Worm (Caenorhabditis elegans) whole organism, L4 larva: ENCODE data around the gene Y69H2.17.

ENCODE experiments used
- D1046.2 ChIP-seq: fragments of 200-800 bp; sonication (Bioruptor generic); IDR thresholded peaks from 2 replicates; pipeline ENCODE4 v1.3.6; 2022; ENCODE audit warnings: missing genetic modification characterization, missing compliant biosample characterization
- F26F4.8 ChIP-seq: fragments of 200-800 bp; sonication (Bioruptor generic); conservative IDR thresholded peaks from 2 replicates; pipeline ENCODE4 v1.3.6; 2022; ENCODE audit warnings: missing genetic modification characterization, missing compliant biosample characterization
- F44E2.7 ChIP-seq: fragments of 200-800 bp; sonication (Bioruptor generic); IDR thresholded peaks from 2 replicates; pipeline ENCODE4 v2.1.2; 2022; ENCODE audit warnings: missing genetic modification characterization, missing compliant biosample characterization
- Y48G9A.11 ChIP-seq: fragments of 200-800 bp; sonication (Bioruptor generic); IDR thresholded peaks from 2 replicates; pipeline ENCODE4 v1.3.6; 2022; ENCODE audit warnings: missing genetic modification reagents, missing genetic modification characterization, missing compliant biosample characterization
- ZK546.5 ChIP-seq, 2 experiments: sonication (generic microtip); optimal IDR thresholded peaks; 2 replicates each; lab custom pipeline; 2017; ENCODE audit warnings: missing biosample characterization in 2 of 2, missing genetic modification characterization in 2 of 2
- aha-1 ChIP-seq: fragments of 150-350 bp; peaks from one replicate; lab custom pipeline; 2014; ENCODE audit warnings: missing biosample characterization, missing genetic modification characterization
- arid-1 ChIP-seq: fragments of 200-800 bp; sonication (Bioruptor generic); conservative IDR thresholded peaks from 2 replicates; pipeline ENCODE4 v1.3.6; 2022; ENCODE audit warnings: missing genetic modification reagents, missing genetic modification characterization, missing compliant biosample characterization
- ceh-28 ChIP-seq: fragments of 150-350 bp; optimal IDR thresholded peaks from 2 replicates; lab custom pipeline; 2014; ENCODE audit warnings: missing biosample characterization, missing genetic modification reagents, missing genetic modification characterization
- ceh-82 ChIP-seq: sonication (generic microtip); optimal IDR thresholded peaks from 2 replicates; lab custom pipeline; 2017; ENCODE audit warnings: missing biosample characterization, missing genetic modification characterization
- daf-12 ChIP-seq: fragments of 150-350 bp; optimal IDR thresholded peaks from 2 replicates; lab custom pipeline; 2014; ENCODE audit warnings: missing biosample characterization, missing genetic modification reagents, missing genetic modification characterization
- daf-16 ChIP-seq, 3 experiments: sonication (generic microtip); optimal IDR thresholded peaks; 2 replicates each; lab custom pipeline; 2016 to 2017; ENCODE audit warnings: missing genetic modification characterization in 3 of 3, missing genetic modification reagents in 3 of 3, mild to moderate bottlenecking in 2 of 3, missing compliant biosample characterization in 2 of 3, missing biosample characterization in 1 of 3, moderate library complexity in 1 of 3
- daf-19 ChIP-seq: fragments of 200-800 bp; sonication (Bioruptor generic); conservative IDR thresholded peaks from 2 replicates; pipeline ENCODE4 v1.3.6; 2022; ENCODE audit warnings: missing genetic modification characterization, missing compliant biosample characterization
- dmd-9 ChIP-seq: fragments of 200-800 bp; sonication (Bioruptor generic); IDR thresholded peaks from 2 replicates; pipeline ENCODE4 v1.3.6; 2022; ENCODE audit warnings: missing genetic modification reagents, missing genetic modification characterization, missing compliant biosample characterization
- fkh-10 ChIP-seq: fragments of 150-350 bp; optimal IDR thresholded peaks from 2 replicates; lab custom pipeline; 2014; ENCODE audit warnings: missing biosample characterization, missing genetic modification reagents, missing genetic modification characterization
- fos-1 ChIP-seq: fragments of 150-350 bp; optimal IDR thresholded peaks from 2 replicates; lab custom pipeline; 2014; ENCODE audit warnings: missing biosample characterization, missing genetic modification characterization
- hlh-30 ChIP-seq: sonication (generic microtip); optimal IDR thresholded peaks from 2 replicates; lab custom pipeline; 2017; ENCODE audit warnings: antibody characterized with exemption, mild to moderate bottlenecking, missing genetic modification characterization, missing compliant biosample characterization; ENCODE audit not compliant: insufficient read depth
- lim-7 ChIP-seq: fragments of 200-800 bp; sonication (Bioruptor generic); IDR thresholded peaks from 2 replicates; pipeline ENCODE4 v1.3.6; 2022; ENCODE audit warnings: missing genetic modification characterization, missing compliant biosample characterization
- lin-1 ChIP-seq: fragments of 200-800 bp; sonication (Bioruptor generic); IDR thresholded peaks from 2 replicates; pipeline ENCODE4 v1.3.6; 2022; ENCODE audit warnings: missing genetic modification reagents, missing genetic modification characterization, missing compliant biosample characterization
- madf-9 ChIP-seq: fragments of 200-800 bp; sonication (Bioruptor generic); conservative IDR thresholded peaks from 2 replicates; pipeline ENCODE4 v1.3.6; 2022; ENCODE audit warnings: missing genetic modification reagents, missing genetic modification characterization, missing compliant biosample characterization
- mep-1 ChIP-seq: fragments of 150-350 bp; sonication (generic microtip); optimal IDR thresholded peaks from 3 replicates; lab custom pipeline; 2014; ENCODE audit warnings: missing biosample characterization, missing genetic modification characterization
- mes-2 ChIP-seq: sonication (generic microtip); optimal IDR thresholded peaks from 2 replicates; lab custom pipeline; 2016; ENCODE audit warnings: missing genotype, mild to moderate bottlenecking, missing genetic modification characterization, missing compliant biosample characterization; ENCODE audit not compliant: poor library complexity, severe bottlenecking
- nhr-102 ChIP-seq: sonication (generic microtip); optimal IDR thresholded peaks from 2 replicates; lab custom pipeline; 2016; ENCODE audit warnings: mild to moderate bottlenecking, missing genetic modification characterization, moderate library complexity, missing compliant biosample characterization
- nhr-11 ChIP-seq: fragments of 150-350 bp; optimal IDR thresholded peaks from 2 replicates; lab custom pipeline; 2014; ENCODE audit warnings: missing biosample characterization, missing genetic modification characterization
- nhr-237 ChIP-seq: sonication (generic microtip); optimal IDR thresholded peaks from 2 replicates; lab custom pipeline; 2017; ENCODE audit warnings: missing biosample characterization, missing genetic modification characterization
- nhr-28 ChIP-seq: fragments of 150-350 bp; optimal IDR thresholded peaks from 2 replicates; lab custom pipeline; 2014; ENCODE audit warnings: missing biosample characterization, missing genetic modification characterization
- nhr-41 ChIP-seq: fragments of 200-800 bp; sonication (Bioruptor generic); IDR thresholded peaks from 2 replicates; pipeline ENCODE4 v1.3.6; 2022; ENCODE audit warnings: missing genetic modification reagents, missing genetic modification characterization, missing compliant biosample characterization
- nhr-6 ChIP-seq: fragments of 150-350 bp; optimal IDR thresholded peaks from 2 replicates; lab custom pipeline; 2014; ENCODE audit warnings: missing biosample characterization, missing genetic modification characterization
- set-16 ChIP-seq: fragments of 200-800 bp; sonication (Bioruptor generic); IDR thresholded peaks from 2 replicates; pipeline ENCODE4 v1.3.6; 2022; ENCODE audit warnings: missing genetic modification reagents, missing genetic modification characterization, missing compliant biosample characterization
- spr-1 ChIP-seq: sonication (generic microtip); optimal IDR thresholded peaks from 2 replicates; lab custom pipeline; 2016; ENCODE audit warnings: mild to moderate bottlenecking, missing genetic modification characterization, missing compliant biosample characterization
- unc-130 ChIP-seq: sonication (generic microtip); optimal IDR thresholded peaks from 2 replicates; lab custom pipeline; 2016; ENCODE audit warnings: missing genetic modification reagents, missing genetic modification characterization, missing compliant biosample characterization
- unc-62 ChIP-seq, 3 experiments: fragments of 150-350 bp in 1 of 3; sonication (generic microtip); optimal IDR thresholded peaks in 2 of 3; peaks in 1 of 3; 1 replicate in 1 of 3; 2 replicates in 2 of 3; lab custom pipeline; 2014 to 2017; ENCODE audit warnings: missing biosample characterization in 3 of 3, missing genetic modification characterization in 3 of 3, missing genetic modification reagents in 3 of 3, missing genotype in 1 of 3
- zip-11 ChIP-seq: fragments of 200-800 bp; sonication (Bioruptor generic); IDR thresholded peaks from 2 replicates; pipeline ENCODE4 v1.3.6; 2022; ENCODE audit warnings: missing genetic modification characterization, missing compliant biosample characterization
- zip-2 ChIP-seq: fragments of 150-350 bp; optimal IDR thresholded peaks from 2 replicates; lab custom pipeline; 2014; ENCODE audit warnings: missing biosample characterization, missing genetic modification characterization

Y69H2.17 gene

DNA sequence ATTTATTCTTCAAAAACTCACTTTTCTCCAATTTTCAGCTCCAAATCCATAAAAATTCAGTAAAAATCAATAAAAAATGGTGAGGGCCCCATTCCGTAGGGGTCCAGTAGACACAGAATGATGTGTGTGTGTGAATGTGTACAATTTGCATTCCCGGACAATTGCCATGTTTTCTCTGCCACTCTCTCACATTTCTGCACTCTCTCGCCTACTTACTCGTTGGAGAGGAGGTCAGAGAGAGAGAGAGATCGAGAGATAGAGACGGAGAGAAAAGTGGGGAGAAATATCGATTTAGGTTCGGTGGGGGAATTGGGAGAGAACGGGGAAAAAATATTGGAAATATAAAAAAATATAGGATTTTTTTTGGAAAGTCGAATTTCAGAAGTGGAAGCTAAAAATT, 38.9 kb downstream of the Y69H2.17 start (continued):
- TF ChIP-seq F26F4.8 (GFP tag; lab: Robert Waterston, UW) (no peak), daf-12 (tag; lab: Kevin White, UChicago) (no peak)

DNA sequence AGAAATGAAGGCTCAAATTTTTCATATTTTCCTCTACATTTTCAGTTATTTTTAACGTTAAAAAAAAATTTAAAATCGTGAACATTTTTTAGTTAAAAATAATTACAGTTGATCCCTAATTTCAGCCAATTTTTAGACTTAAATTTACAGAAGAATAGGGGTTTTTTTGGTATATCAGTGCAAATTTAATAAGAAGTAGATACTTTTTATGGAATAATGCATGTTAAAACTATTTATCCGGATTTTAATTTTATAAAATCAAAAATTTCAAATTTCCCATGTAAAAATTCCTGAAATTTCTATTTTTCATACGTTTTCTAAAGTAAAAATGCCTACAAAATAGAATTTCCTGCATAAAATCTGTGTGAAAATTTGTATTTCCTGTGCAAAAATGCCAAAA, 39.3 kb downstream of the Y69H2.17 start:
- TF ChIP-seq ZK546.5 (tag; optimal IDR thresholded peaks at IDR 0.05; lab: Kevin White, UChicago) (peak in 1 of 2 experiments; percentile 4), aha-1 (peak; percentile 54), daf-19 (GFP tag; lab: Robert Waterston, UW) (no peak)
- TF ChIP-seq, all 104 proteins: peak for 2

DNA sequence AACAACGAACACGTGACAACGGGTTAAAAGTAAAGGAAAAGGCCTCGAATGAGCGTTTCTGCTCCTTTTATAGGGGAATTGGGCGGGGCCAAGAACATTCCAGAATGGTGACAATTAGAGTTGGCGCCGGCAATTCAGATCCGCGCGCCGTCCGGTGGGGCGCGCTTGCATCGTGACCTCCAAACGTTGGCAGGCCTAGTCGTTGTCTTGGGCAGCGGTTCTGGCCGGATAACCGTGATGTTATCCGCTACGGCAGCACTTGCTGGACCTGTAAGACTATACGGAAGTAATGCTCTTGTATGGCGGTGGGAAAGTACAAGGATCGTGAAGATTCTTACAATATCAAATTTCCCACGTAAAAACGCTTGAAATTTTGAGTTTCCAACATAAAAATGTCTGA, 40.1 kb downstream of the Y69H2.17 start:
- TF ChIP-seq Y48G9A.11 (0 out of 2 replicates have a peak, but pooled peaks have one; percentile 22), set-16 (GFP tag; lab: Robert Waterston, UW) (peak; percentile 45; the same call in 1 of the 2 replicates), dmd-9 (GFP tag; lab: Robert Waterston, UW) (peak; percentile 68), D1046.2 (GFP tag; lab: Robert Waterston, UW) (peak; percentile 90)

- TF ChIP-seq ceh-28: no peak
- TF ChIP-seq, all 104 proteins: peak for 0
These were observed 41.1 kb downstream of the Y69H2.17 start for ce11 chrV:18725858-18726257.

DNA sequence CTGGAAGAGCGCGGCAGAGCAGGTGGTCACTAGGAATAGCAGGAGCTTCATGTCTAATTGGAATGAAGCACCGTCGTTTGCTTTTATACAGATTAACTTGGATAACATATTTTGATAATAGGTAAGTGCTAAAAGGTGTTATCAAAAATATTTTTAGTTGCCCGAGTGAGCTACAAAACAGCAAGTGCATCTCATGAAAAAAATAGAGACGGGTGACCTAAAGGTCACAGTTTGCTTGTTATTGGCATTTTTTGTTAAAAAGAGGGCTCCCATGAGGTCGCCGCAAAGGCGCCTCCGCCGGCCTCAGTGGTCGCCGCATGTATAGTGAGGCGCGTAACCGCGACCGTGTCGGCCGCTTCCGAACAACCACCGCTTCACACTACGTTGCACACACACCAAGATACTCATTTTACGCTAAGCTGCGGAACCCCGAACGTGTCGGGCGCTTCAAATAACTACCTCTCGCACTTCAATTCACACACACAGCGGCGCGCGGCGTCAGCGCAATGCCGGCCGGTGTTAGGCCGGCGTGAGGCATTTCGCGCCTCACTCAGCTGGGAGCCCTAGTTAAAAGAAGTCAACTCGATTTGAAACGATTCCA, 44.7 kb downstream of the Y69H2.17 start, which contains the start of gene asp-19:
TSS of gene asp-19 (minus strand) at position 51 of the 601 bp plus-strand sequence.
- TF ChIP-seq set-16 (GFP tag; lab: Robert Waterston, UW) (peak; percentile 62), madf-9 (GFP tag; lab: Robert Waterston, UW) (no peak)

DNA sequence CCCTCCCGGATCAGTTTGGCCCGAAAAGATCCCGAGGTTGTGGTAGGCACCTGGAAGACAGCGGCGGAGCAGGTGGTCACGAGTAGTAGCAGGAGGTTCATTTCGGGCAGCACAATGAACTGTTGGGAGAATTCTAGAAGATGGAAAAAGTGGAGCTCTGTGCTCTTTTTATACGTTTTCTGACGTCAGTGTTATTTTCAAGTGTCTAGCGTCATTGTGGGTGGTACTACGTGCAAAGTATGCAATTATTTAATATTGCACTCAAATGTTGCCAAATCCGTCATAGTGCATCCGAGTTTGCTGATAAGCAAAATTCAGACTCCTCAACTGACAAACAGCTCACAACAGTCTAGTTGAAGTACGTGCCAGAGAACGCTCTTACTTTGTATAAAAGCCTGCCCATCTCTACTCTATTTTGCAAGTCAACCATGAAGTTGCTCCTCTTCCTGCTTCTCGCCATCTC, 46.9 kb downstream of the Y69H2.17 start, which contains the start of the genes asp-18 and scl-19:
TSS of gene asp-18 (minus strand) at position 101 of the 463 bp plus-strand sequence.
TSS of gene scl-19 (plus strand) at position 413 of the 463 bp plus-strand sequence.
- TF ChIP-seq mep-1 (tag; lab: Kevin White, UChicago) (no peak), mes-2 (tag; lab: Kevin White, UChicago) (no peak), unc-62 (GFP tag; optimal IDR thresholded peaks at IDR 0.05 in 1 of 2; lab: Kevin White, UChicago) (no peak), unc-62 (tag; optimal IDR thresholded peaks at IDR 0.05; lab: Kevin White, UChicago) (no peak), F26F4.8 (GFP tag; lab: Robert Waterston, UW) (no peak), zip-11 (GFP tag; lab: Robert Waterston, UW) (no peak), nhr-28 (tag; lab: Kevin White, UChicago) (no peak), nhr-6 (tag; lab: Kevin White, UChicago) (no peak), nhr-11 (tag; lab: Kevin White, UChicago) (no peak), ceh-82 (tag; lab: Kevin White, UChicago) (no peak), lim-7 (GFP tag; lab: Robert Waterston, UW) (no peak), nhr-41 (GFP tag; lab: Robert Waterston, UW) (no peak), set-16 (GFP tag; lab: Robert Waterston, UW) (no peak), D1046.2 (GFP tag; lab: Robert Waterston, UW) (no peak), lin-1 (no peak), zip-2 (no peak), fos-1 (tag; lab: Kevin White, UChicago) (no peak), nhr-237 (tag; lab: Kevin White, UChicago) (no peak), nhr-102 (tag; lab: Kevin White, UChicago) (no peak), spr-1 (tag; lab: Kevin White, UChicago) (no peak)

DNA sequence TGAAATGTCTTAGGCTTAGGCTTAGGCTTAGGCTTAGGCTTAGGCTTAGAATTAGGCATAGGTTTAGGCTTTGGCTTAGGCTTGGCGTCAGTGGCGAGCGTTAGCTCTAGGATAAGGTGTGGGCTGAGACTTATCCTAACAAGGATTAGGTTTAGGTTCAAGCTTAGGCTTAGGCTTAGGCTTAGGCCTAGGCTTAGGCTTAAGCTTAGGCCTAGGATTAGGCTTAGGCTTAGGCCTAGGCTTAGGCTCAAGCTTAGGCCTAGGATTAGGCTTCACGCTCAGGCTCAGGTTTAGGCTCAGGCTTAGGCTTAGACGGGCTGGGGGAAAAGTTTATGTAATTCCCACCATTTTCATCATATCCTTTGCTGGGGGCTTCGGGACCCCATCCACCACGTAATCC, 49.2 kb downstream of the Y69H2.17 start:
- TF ChIP-seq daf-16 (GFP tag; optimal IDR thresholded peaks at IDR 0.05; lab: Kevin White, UChicago) (no peak), daf-16 (tag; optimal IDR thresholded peaks at IDR 0.05; lab: Kevin White, UChicago) (no peak), F44E2.7 (GFP tag; lab: Robert Waterston, UW) (no peak), arid-1 (GFP tag; lab: Robert Waterston, UW) (no peak), hlh-30 (tag; lab: Kevin White, UChicago) (no peak), unc-130 (no peak), fkh-10 (no peak)
